Worm (Caenorhabditis elegans) whole organism, midembryonic: ENCODE measurements around the gene F52E1.5.

Experiments used
- T22C8.4 ChIP-seq: fragments of 200-800 bp; sonication (Bioruptor generic); IDR thresholded peaks from 2 replicates; pipeline ENCODE4 v1.3.6; 2022; ENCODE audit warnings: missing genetic modification characterization, missing compliant biosample characterization
- cog-1 ChIP-seq: sonication (generic microtip); optimal IDR thresholded peaks from 2 replicates; lab custom pipeline; 2016; ENCODE audit warnings: missing genetic modification characterization, missing compliant biosample characterization
- flt-1 ChIP-seq: fragments of 200-800 bp; sonication (Bioruptor generic); IDR thresholded peaks from 2 replicates; pipeline ENCODE4 v1.3.6; 2022; ENCODE audit warnings: missing genetic modification characterization, missing compliant biosample characterization
- klf-2 ChIP-seq: fragments of 200-800 bp; sonication (Bioruptor generic); conservative IDR thresholded peaks from 2 replicates; pipeline ENCODE4 v1.3.6; 2022; ENCODE audit warnings: missing genetic modification reagents, missing genetic modification characterization, missing compliant biosample characterization
- med-1 ChIP-seq: sonication (generic microtip); optimal IDR thresholded peaks from 2 replicates; lab custom pipeline; 2017; ENCODE audit warnings: missing genetic modification characterization, mild to moderate bottlenecking, missing compliant biosample characterization, antibody characterized with exemption, missing genetic modification reagents; ENCODE audit not compliant: insufficient read depth
- ztf-29 ChIP-seq: fragments of 200-800 bp; sonication (Bioruptor generic); IDR thresholded peaks from 2 replicates; pipeline ENCODE4 v1.3.6; 2022; ENCODE audit warnings: missing genetic modification reagents, missing genetic modification characterization, missing compliant biosample characterization

ce11 chrV:8424840-8425814 lies 45.8 kb downstream of the F52E1.5 start:
- TF ChIP-seq cog-1, result no peak
- TF ChIP-seq klf-2 (GFP tag; lab: Robert Waterston, UW), result no peak
- no peak for TF ChIP-seq flt-1 (GFP tag; lab: Robert Waterston, UW)
- no peak for TF ChIP-seq med-1
- TF ChIP-seq ztf-29 (GFP tag; lab: Robert Waterston, UW), result no peak
- no peak for TF ChIP-seq T22C8.4 (GFP tag; lab: Robert Waterston, UW)
